Worm (Caenorhabditis elegans) whole organism, L2 larva: ENCODE results near the gene catp-8.

Experiments
- ZK546.5 ChIP-seq: sonication (generic microtip); optimal IDR thresholded peaks from 2 replicates; lab custom pipeline; 2017; ENCODE audit warnings: missing biosample characterization, missing genetic modification characterization
- ama-1 ChIP-seq: fragments of 150-350 bp; optimal IDR thresholded peaks from 2 replicates; lab custom pipeline; 2018; ENCODE audit warnings: inconsistent platforms
- elt-3 ChIP-seq: sonication (generic microtip); optimal IDR thresholded peaks from 2 replicates; lab custom pipeline; 2017; ENCODE audit warnings: missing biosample characterization, missing genetic modification characterization
- fos-1 ChIP-seq: fragments of 150-350 bp; optimal IDR thresholded peaks from 2 replicates; lab custom pipeline; 2014; ENCODE audit warnings: missing biosample characterization, missing genetic modification characterization
- mdl-1 ChIP-seq, 2 experiments: fragments of 150-350 bp in 1 of 2; sonication (generic microtip) in 1 of 2; optimal IDR thresholded peaks; 2 replicates each; lab custom pipeline; 2017; ENCODE audit warnings: missing biosample characterization in 2 of 2, missing genetic modification characterization in 2 of 2
- nhr-11 ChIP-seq: fragments of 150-350 bp; optimal IDR thresholded peaks from 2 replicates; lab custom pipeline; 2014; ENCODE audit warnings: missing biosample characterization, missing genetic modification characterization
- nhr-23 ChIP-seq: fragments of 150-350 bp; optimal IDR thresholded peaks from 2 replicates; lab custom pipeline; 2014; ENCODE audit warnings: missing biosample characterization, missing genetic modification reagents, missing genetic modification characterization
- nhr-77 ChIP-seq: fragments of 150-350 bp; optimal IDR thresholded peaks from 2 replicates; lab custom pipeline; 2014; ENCODE audit warnings: missing biosample characterization, missing genetic modification characterization
- sma-3 ChIP-seq: sonication (generic microtip); optimal IDR thresholded peaks from 2 replicates; lab custom pipeline; 2016; ENCODE audit warnings: missing genetic modification reagents, missing genetic modification characterization, missing compliant biosample characterization
- unc-39 ChIP-seq: fragments of 150-350 bp; optimal IDR thresholded peaks from 2 replicates; lab custom pipeline; 2014; ENCODE audit warnings: missing biosample characterization, missing genetic modification characterization

ce11 chrIV:11492345-11492744 is 13.3 kb upstream of the catp-8 start:
- TF ChIP-seq unc-39 (tag; lab: Kevin White, UChicago) (no peak), sma-3 (no peak), nhr-11 (tag; lab: Kevin White, UChicago) (no peak), elt-3 (tag; lab: Kevin White, UChicago) (no peak), nhr-23 (tag; lab: Kevin White, UChicago) (no peak), mdl-1 (tag; optimal IDR thresholded peaks at IDR 0.05; lab: Kevin White, UChicago) (no peak), fos-1 (tag; lab: Kevin White, UChicago) (no peak), ama-1 (lab: Kevin White, UChicago) (no peak), ZK546.5 (no peak), nhr-77 (tag; lab: Kevin White, UChicago) (no peak)
